Fruit fly (Drosophila melanogaster) whole organism, embryonic: ENCODE data around the gene CG43389.

Experiments used
- CG10274 ChIP-seq: fragments of 200-800 bp; sonication (Bioruptor generic); optimal IDR thresholded peaks from 3 replicates; lab custom pipeline; 2017; ENCODE audit warnings: missing biosample characterization, mild to moderate bottlenecking, missing genetic modification characterization
- CG10431 ChIP-seq: fragments of 200-800 bp; sonication (Bioruptor generic); optimal IDR thresholded peaks from 3 replicates; lab custom pipeline; 2018; ENCODE audit warnings: missing biosample characterization, mild to moderate bottlenecking, missing genetic modification characterization
- CG11398 ChIP-seq: fragments of 200-800 bp; sonication (Bioruptor generic); optimal IDR thresholded peaks from 2 replicates; lab custom pipeline; 2016; ENCODE audit warnings: missing biosample characterization, missing genetic modification characterization
- CG12659 ChIP-seq: fragments of 200-800 bp; sonication (Bioruptor generic); optimal IDR thresholded peaks from 3 replicates; lab custom pipeline; 2017; ENCODE audit warnings: mild to moderate bottlenecking, missing biosample characterization, missing genetic modification reagents, missing genetic modification characterization
- CG14014 ChIP-seq: fragments of 200-800 bp; sonication (Bioruptor generic); IDR thresholded peaks from 2 replicates; pipeline ENCODE4 v1.3.6; 2022; ENCODE audit warnings: missing biosample characterization, missing genetic modification characterization
- CG14710 ChIP-seq: fragments of 200-800 bp; sonication (Bioruptor generic); optimal IDR thresholded peaks from 3 replicates; lab custom pipeline; 2019; ENCODE audit warnings: missing biosample characterization, mild to moderate bottlenecking, missing genetic modification characterization, moderate library complexity
- CG18764 ChIP-seq: fragments of 200-800 bp; sonication (Bioruptor generic); optimal IDR thresholded peaks from 3 replicates; lab custom pipeline; 2016; ENCODE audit warnings: missing biosample characterization, missing genetic modification characterization
- CG2120 ChIP-seq: fragments of 200-800 bp; sonication (Bioruptor generic); optimal IDR thresholded peaks from 3 replicates; lab custom pipeline; 2016; ENCODE audit warnings: missing biosample characterization, missing genetic modification characterization
- CG3281 ChIP-seq: fragments of 200-800 bp; sonication (Bioruptor generic); optimal IDR thresholded peaks from 3 replicates; lab custom pipeline; 2017; ENCODE audit warnings: missing biosample characterization, mild to moderate bottlenecking, missing genetic modification characterization
- CG4854 ChIP-seq: fragments of 200-800 bp; sonication (Bioruptor generic); optimal IDR thresholded peaks from 2 replicates; lab custom pipeline; 2016; ENCODE audit warnings: missing biosample characterization, missing genetic modification characterization, inconsistent platforms
- CG5180 ChIP-seq: fragments of 200-800 bp; sonication (Bioruptor generic); optimal IDR thresholded peaks from 3 replicates; lab custom pipeline; 2017; ENCODE audit warnings: missing biosample characterization, missing genetic modification characterization, mild to moderate bottlenecking, moderate library complexity, missing genetic modification reagents
- CG6175 ChIP-seq: fragments of 200-800 bp; sonication (Bioruptor generic); IDR thresholded peaks from 3 replicates; pipeline ENCODE4 v1.3.6; 2022; ENCODE audit warnings: missing biosample characterization, missing genetic modification characterization
- CG6854 ChIP-seq: fragments of 200-800 bp; sonication (Bioruptor generic); optimal IDR thresholded peaks from 3 replicates; lab custom pipeline; 2017; ENCODE audit warnings: missing biosample characterization, mild to moderate bottlenecking, missing genetic modification characterization
- CG7357 ChIP-seq: fragments of 200-800 bp; sonication (Bioruptor generic); IDR thresholded peaks from 3 replicates; pipeline ENCODE4 v1.3.6; 2022; ENCODE audit warnings: missing biosample characterization, missing genetic modification characterization
- CG8924 ChIP-seq: fragments of 200-800 bp; optimal IDR thresholded peaks from 3 replicates; lab custom pipeline; 2019; ENCODE audit warnings: missing biosample characterization, mild to moderate bottlenecking, missing genetic modification characterization, moderate library complexity
- CG9609 ChIP-seq: fragments of 200-800 bp; sonication (Bioruptor generic); optimal IDR thresholded peaks from 3 replicates; lab custom pipeline; 2016; ENCODE audit warnings: missing biosample characterization, missing genetic modification characterization
- CG9797 ChIP-seq: fragments of 200-800 bp; sonication (Bioruptor generic); optimal IDR thresholded peaks from 3 replicates; lab custom pipeline; 2018; ENCODE audit warnings: missing biosample characterization, mild to moderate bottlenecking, missing genetic modification characterization
- CG9876 ChIP-seq: fragments of 200-800 bp; sonication (Bioruptor generic); optimal IDR thresholded peaks from 2 replicates; lab custom pipeline; 2016; ENCODE audit warnings: missing biosample characterization, missing genetic modification characterization
- Dfd ChIP-seq, 2 experiments: fragments of >200 bp; optimal IDR thresholded peaks; 2 replicates each; lab custom pipeline; 2017; ENCODE audit warnings: missing biosample characterization in 2 of 2, missing genetic modification characterization in 2 of 2
- Hand ChIP-seq: fragments of 200-800 bp; sonication (Bioruptor generic); optimal IDR thresholded peaks from 2 replicates; lab custom pipeline; 2017; ENCODE audit warnings: mild to moderate bottlenecking, missing biosample characterization, missing genetic modification reagents, missing genetic modification characterization
- Hr51 ChIP-seq, 2 experiments: fragments of 200-800 bp; sonication (Bioruptor generic); optimal IDR thresholded peaks; 2 replicates in 1 of 2; 3 replicates in 1 of 2; lab custom pipeline; 2016 to 2018; ENCODE audit warnings: missing biosample characterization in 2 of 2, missing genetic modification characterization in 2 of 2, mild to moderate bottlenecking in 1 of 2, moderate library complexity in 1 of 2
- Myb ChIP-seq: fragments of 200-800 bp; sonication (Bioruptor generic); optimal IDR thresholded peaks from 2 replicates; lab custom pipeline; 2016; ENCODE audit warnings: missing biosample characterization, missing genetic modification characterization
- Oli ChIP-seq: fragments of 200-800 bp; sonication (Bioruptor generic); optimal IDR thresholded peaks from 2 replicates; lab custom pipeline; 2018; ENCODE audit warnings: missing biosample characterization, mild to moderate bottlenecking, missing genetic modification characterization, moderate library complexity
- Optix ChIP-seq: fragments of 200-800 bp; sonication (Bioruptor generic); IDR thresholded peaks from 3 replicates; pipeline ENCODE4 v1.3.6; 2022; ENCODE audit warnings: missing biosample characterization, missing genetic modification characterization
- Side ChIP-seq: fragments of 200-800 bp; sonication (Bioruptor generic); optimal IDR thresholded peaks from 2 replicates; lab custom pipeline; 2016; ENCODE audit warnings: missing biosample characterization, missing genetic modification characterization
- TFAM ChIP-seq: fragments of 200-800 bp; sonication (Bioruptor generic); optimal IDR thresholded peaks from 2 replicates; lab custom pipeline; 2017; ENCODE audit warnings: missing biosample characterization, missing genetic modification characterization, inconsistent platforms
- ac ChIP-seq: fragments of 200-800 bp; sonication (Bioruptor generic); optimal IDR thresholded peaks from 3 replicates; lab custom pipeline; 2017; ENCODE audit warnings: missing biosample characterization, mild to moderate bottlenecking, missing genetic modification characterization
- amos ChIP-seq: fragments of 200-800 bp; sonication (Bioruptor generic); IDR thresholded peaks from 2 replicates; pipeline ENCODE4 v1.3.6; 2022; ENCODE audit warnings: missing biosample characterization, missing genetic modification characterization; ENCODE audit not compliant: partially characterized antibody
- ap ChIP-seq: fragments of 200-800 bp; sonication (Bioruptor generic); IDR thresholded peaks from 2 replicates; pipeline ENCODE4 v1.3.6; 2022; ENCODE audit warnings: missing biosample characterization, missing genetic modification characterization
- croc ChIP-seq: fragments of 200-800 bp; sonication (Bioruptor generic); conservative IDR thresholded peaks from 3 replicates; pipeline ENCODE4 v1.3.6; 2022; ENCODE audit warnings: missing biosample characterization, missing genetic modification characterization
- crp ChIP-seq, 2 experiments: fragments of 200-800 bp; sonication (Bioruptor generic); optimal IDR thresholded peaks; 2 replicates in 1 of 2; 3 replicates in 1 of 2; lab custom pipeline; 2017; ENCODE audit warnings: missing biosample characterization in 2 of 2, missing genetic modification characterization in 2 of 2, mild to moderate bottlenecking in 1 of 2, moderate library complexity in 1 of 2
- dmrt11E ChIP-seq: fragments of 200-800 bp; sonication (Bioruptor generic); optimal IDR thresholded peaks from 3 replicates; lab custom pipeline; 2018; ENCODE audit warnings: missing biosample characterization, mild to moderate bottlenecking, missing genetic modification characterization, moderate library complexity
- dpn ChIP-seq, 2 experiments: fragments of 200-800 bp; sonication (Bioruptor generic); optimal IDR thresholded peaks; 3 replicates each; lab custom pipeline; 2016; ENCODE audit warnings: missing biosample characterization in 2 of 2, missing genetic modification characterization in 2 of 2
- emc ChIP-seq: fragments of 200-800 bp; sonication (Bioruptor generic); optimal IDR thresholded peaks from 2 replicates; lab custom pipeline; 2016; ENCODE audit warnings: missing biosample characterization, missing genetic modification characterization
- fd102C ChIP-seq: fragments of 200-800 bp; sonication (Bioruptor generic); optimal IDR thresholded peaks from 2 replicates; lab custom pipeline; 2018; ENCODE audit warnings: missing biosample characterization, mild to moderate bottlenecking, missing genetic modification characterization, moderate library complexity
- gt ChIP-seq: fragments of 200-800 bp; sonication (Bioruptor generic); IDR thresholded peaks from 2 replicates; pipeline ENCODE4 v1.3.6; 2022; ENCODE audit warnings: missing biosample characterization, missing genetic modification characterization
- her ChIP-seq: fragments of 200-800 bp; sonication (Bioruptor generic); optimal IDR thresholded peaks from 2 replicates; lab custom pipeline; 2016; ENCODE audit warnings: missing biosample characterization, missing genetic modification characterization
- kni ChIP-seq: fragments of 200-800 bp; sonication (Bioruptor generic); optimal IDR thresholded peaks from 3 replicates; lab custom pipeline; 2017; ENCODE audit warnings: mild to moderate bottlenecking, missing biosample characterization, missing genetic modification reagents, missing genetic modification characterization
- lmd ChIP-seq: fragments of 200-800 bp; sonication (Bioruptor generic); IDR thresholded peaks from 2 replicates; pipeline ENCODE4 v1.3.6; 2022; ENCODE audit warnings: missing biosample characterization, missing genetic modification characterization
- row ChIP-seq: fragments of 200-800 bp; sonication (Bioruptor generic); IDR thresholded peaks from 3 replicates; pipeline ENCODE4 v1.3.6; 2022; ENCODE audit warnings: missing biosample characterization, missing genetic modification characterization
- scrt ChIP-seq: fragments of 200-800 bp; sonication (Bioruptor generic); optimal IDR thresholded peaks from 2 replicates; lab custom pipeline; 2018; ENCODE audit warnings: missing biosample characterization, mild to moderate bottlenecking, missing genetic modification characterization, moderate library complexity
- sens ChIP-seq: fragments of 200-800 bp; sonication (Bioruptor generic); peaks from one replicate; lab custom pipeline; 2016; ENCODE audit warnings: missing biosample characterization, missing genetic modification characterization
- tin ChIP-seq: fragments of 200-800 bp; sonication (Bioruptor generic); optimal IDR thresholded peaks from 3 replicates; lab custom pipeline; 2016; ENCODE audit warnings: missing biosample characterization, missing genetic modification characterization
- tll ChIP-seq, 2 experiments: fragments of 200-800 bp in 1 of 2; fragments of >200 bp in 1 of 2; sonication (Bioruptor generic) in 1 of 2; optimal IDR thresholded peaks; 2 replicates each; lab custom pipeline; 2017 to 2019; ENCODE audit warnings: missing biosample characterization in 2 of 2, missing genetic modification characterization in 2 of 2, mild to moderate bottlenecking in 1 of 2, moderate library complexity in 1 of 2
- toy ChIP-seq: fragments of 200-800 bp; sonication (Bioruptor generic); IDR thresholded peaks from 2 replicates; pipeline ENCODE4 v1.3.6; 2022; ENCODE audit warnings: missing biosample characterization, missing genetic modification characterization
- ttk ChIP-seq: fragments of 200-800 bp; sonication (Bioruptor generic); IDR thresholded peaks from 2 replicates; pipeline ENCODE4 v2.1.2; 2022; ENCODE audit warnings: missing biosample characterization, missing genetic modification characterization
- vnd ChIP-seq: fragments of 200-800 bp; sonication (Bioruptor generic); IDR thresholded peaks from 3 replicates; pipeline ENCODE4 v1.3.6; 2022; ENCODE audit warnings: missing biosample characterization, missing genetic modification characterization; ENCODE audit not compliant: partially characterized antibody
- wek ChIP-seq: fragments of 200-800 bp; sonication (Bioruptor generic); optimal IDR thresholded peaks from 3 replicates; lab custom pipeline; 2018; ENCODE audit warnings: missing biosample characterization, mild to moderate bottlenecking, missing genetic modification characterization, moderate library complexity

The CG43389 gene

dm6 chr3L:3224740-3225719, 22.8 kb upstream of the CG43389 start, which contains the start of gene Larp4B:
Larp4B (plus strand) TSS chr3L:3224838.
- no peak for TF ChIP-seq tin (GFP tag; lab: Kevin White, UChicago)
- no peak for TF ChIP-seq Side
- no peak for TF ChIP-seq CG4854
- TF ChIP-seq CG7357 (GFP tag; lab: Robert Waterston, UW) = 0 out of 3 replicates have a peak, but pooled peaks have one; percentile 21
- TF ChIP-seq croc (GFP tag; lab: Robert Waterston, UW) = no peak
- no peak for TF ChIP-seq CG10431
- TF ChIP-seq crp (GFP tag; optimal IDR thresholded peaks at IDR 0.05; lab: Kevin White, UChicago) = peak in 1 of 2 experiments; percentile 40
- TF ChIP-seq sens (GFP tag; lab: Kevin White, UChicago) = peak; percentile 80
- TF ChIP-seq ac (GFP tag; lab: Kevin White, UChicago) = no peak
- TF ChIP-seq CG18764 (GFP tag; lab: Kevin White, UChicago) = no peak
- no peak for TF ChIP-seq TFAM
- no peak for TF ChIP-seq lmd (GFP tag; lab: Robert Waterston, UW)
- TF ChIP-seq dmrt11E = no peak
- no peak for TF ChIP-seq gt (GFP tag; lab: Robert Waterston, UW)
- peak; percentile 52 for TF ChIP-seq amos (GFP tag; lab: Robert Waterston, UW)
- no peak for TF ChIP-seq ttk
- no peak for TF ChIP-seq dpn (GFP tag; optimal IDR thresholded peaks at IDR 0.05; lab: Kevin White, UChicago)
- no peak for TF ChIP-seq CG5180 (GFP tag; lab: Kevin White, UChicago)
- TF ChIP-seq Dfd (GFP tag; optimal IDR thresholded peaks at IDR 0.05; lab: Kevin White, UChicago) = no peak
- TF ChIP-seq tll (GFP tag; optimal IDR thresholded peaks at IDR 0.05; lab: Kevin White, UChicago) = no peak
- TF ChIP-seq her (GFP tag; lab: Kevin White, UChicago) = no peak
- TF ChIP-seq kni (GFP tag; lab: Kevin White, UChicago) = no peak
- no peak for TF ChIP-seq Hr51 (GFP tag; optimal IDR thresholded peaks at IDR 0.05; lab: Kevin White, UChicago)
- TF ChIP-seq CG12659 (GFP tag; lab: Kevin White, UChicago) = peak; percentile 27
- TF ChIP-seq wek (GFP tag; lab: Kevin White, UChicago) = no peak
- peak; percentile 33 for TF ChIP-seq CG3281 (GFP tag; lab: Kevin White, UChicago)
- peak; percentile 43 for TF ChIP-seq CG14710 (tag; lab: Kevin White, UChicago)
- TF ChIP-seq CG11398 (GFP tag; lab: Kevin White, UChicago) = no peak
- TF ChIP-seq Hand (GFP tag; lab: Kevin White, UChicago) = no peak
- TF ChIP-seq CG14014 (GFP tag; lab: Robert Waterston, UW) = 0 out of 2 replicates have a peak, but pooled peaks have one; percentile 27
- TF ChIP-seq CG10274 (GFP tag; lab: Kevin White, UChicago) = no peak
- peak; percentile 48 for TF ChIP-seq CG2120
- TF ChIP-seq CG6854 (GFP tag; lab: Kevin White, UChicago) = no peak
- TF ChIP-seq toy = no peak
- TF ChIP-seq fd102C = no peak
- TF ChIP-seq row (GFP tag; lab: Robert Waterston, UW) = peak; percentile 62
- no peak for TF ChIP-seq emc (GFP tag; lab: Kevin White, UChicago)
- TF ChIP-seq vnd (GFP tag; lab: Robert Waterston, UW) = peak; percentile 71
- TF ChIP-seq Oli (tag; lab: Kevin White, UChicago) = no peak
- peak; percentile 82 for TF ChIP-seq CG9797 (GFP tag; lab: Kevin White, UChicago)
- TF ChIP-seq CG9609 (GFP tag; lab: Kevin White, UChicago) = no peak
- TF ChIP-seq ap = no peak
- TF ChIP-seq CG8924 (tag; lab: Kevin White, UChicago) = peak; percentile 20
- no peak for TF ChIP-seq CG9876 (GFP tag; lab: Kevin White, UChicago)
- TF ChIP-seq Myb (GFP tag; lab: Kevin White, UChicago) = peak; percentile 90
- no peak for TF ChIP-seq CG6175
- no peak for TF ChIP-seq Optix (GFP tag; lab: Robert Waterston, UW)
- no peak for TF ChIP-seq scrt (GFP tag; lab: Kevin White, UChicago)
